Fruit fly (Drosophila melanogaster): ENCODE measurements around the gene app.

The app gene

DNA sequence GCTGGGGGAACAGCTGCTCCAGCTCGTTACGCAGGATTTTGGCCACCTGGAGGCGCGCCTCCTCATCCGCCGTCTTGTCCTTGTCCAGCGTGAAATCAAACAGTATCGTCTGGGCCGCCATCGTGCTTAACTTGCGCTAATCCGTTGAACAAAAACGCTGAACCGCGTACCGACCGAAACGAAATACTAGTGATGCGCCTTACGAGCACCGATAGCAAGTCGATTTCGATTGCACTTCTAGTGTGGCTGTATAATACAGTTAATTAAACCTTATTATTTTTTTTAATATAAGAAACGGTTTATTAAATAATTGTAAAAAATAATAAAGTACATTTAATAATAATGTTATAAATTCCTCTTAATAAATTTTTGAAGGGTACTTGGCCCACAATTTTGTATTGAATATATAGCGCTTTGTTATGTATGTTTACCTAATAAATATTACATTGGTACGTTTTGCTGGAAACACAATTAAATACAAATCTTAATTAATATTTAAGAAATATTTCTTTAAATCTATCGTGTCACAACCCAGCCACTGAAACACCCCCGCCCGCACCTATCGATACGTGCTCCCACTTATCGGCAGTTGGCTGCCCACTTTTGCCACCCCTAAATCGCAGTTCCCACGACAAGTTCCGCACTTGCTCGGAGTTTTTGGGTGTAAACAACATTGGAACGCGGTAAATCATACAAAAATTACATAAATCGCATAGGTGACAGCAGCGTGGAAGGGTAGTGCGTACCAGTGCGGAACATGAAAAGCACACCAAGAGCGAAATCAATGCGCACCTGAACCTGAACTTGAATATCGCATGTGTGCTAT lies 10.6 kb upstream of the app start, which contains the start of the genes Sms and INPP5E:
TSS of gene Sms (minus strand) at position 198 of the 826 bp plus-strand sequence.
TSS of gene INPP5E (plus strand) at position 602 of the 826 bp plus-strand sequence.
- peak; percentile 0 for TF ChIP-seq Pif1B (GFP tag; optimal IDR thresholded peaks at IDR 0.05)
- no peak for TF ChIP-seq CG17806 (tag; optimal IDR thresholded peaks at IDR 0.05)
- no peak for TF ChIP-seq rn (GFP tag; IDR thresholded peaks at IDR 0.05)
- no peak for TF ChIP-seq Snoo (tag; optimal IDR thresholded peaks at IDR 0.05)
- no peak for TF ChIP-seq CG8301 (tag; optimal IDR thresholded peaks at IDR 0.05)
- TF ChIP-seq gl (tag; optimal IDR thresholded peaks at IDR 0.05): no peak
- TF ChIP-seq Ets98B (GFP tag; IDR thresholded peaks at IDR 0.05): no peak; the same call in 1 of the 2 replicates
- no peak for TF ChIP-seq EcR (GFP tag; optimal IDR thresholded peaks at IDR 0.05)
- TF ChIP-seq CG4496 (GFP tag; IDR thresholded peaks at IDR 0.05): peak; percentile 68
- no peak for TF ChIP-seq Pif1A (GFP tag; optimal IDR thresholded peaks at IDR 0.05)
- peak; percentile 40 for TF ChIP-seq CG14655 (GFP tag; optimal IDR thresholded peaks at IDR 0.05)
- TF ChIP-seq CG32121 (GFP tag; IDR thresholded peaks at IDR 0.05): no peak
- TF ChIP-seq CG8159 (tag; optimal IDR thresholded peaks at IDR 0.05): peak; percentile 60
- peak; percentile 37 for TF ChIP-seq CG15710 (tag; optimal IDR thresholded peaks at IDR 0.05)
- no peak for TF ChIP-seq fd96Ca (GFP tag; IDR thresholded peaks at IDR 0.05)
- no peak for TF ChIP-seq CG12605 (GFP tag; IDR thresholded peaks at IDR 0.05)
- TF ChIP-seq CG10348 (GFP tag; IDR thresholded peaks at IDR 0.05): no peak
- no peak for TF ChIP-seq CG34367 (tag; optimal IDR thresholded peaks at IDR 0.05)
- no peak for TF ChIP-seq CG13204 (GFP tag; optimal IDR thresholded peaks at IDR 0.05)
- no peak for TF ChIP-seq D1 (tag; optimal IDR thresholded peaks at IDR 0.05)

DNA sequence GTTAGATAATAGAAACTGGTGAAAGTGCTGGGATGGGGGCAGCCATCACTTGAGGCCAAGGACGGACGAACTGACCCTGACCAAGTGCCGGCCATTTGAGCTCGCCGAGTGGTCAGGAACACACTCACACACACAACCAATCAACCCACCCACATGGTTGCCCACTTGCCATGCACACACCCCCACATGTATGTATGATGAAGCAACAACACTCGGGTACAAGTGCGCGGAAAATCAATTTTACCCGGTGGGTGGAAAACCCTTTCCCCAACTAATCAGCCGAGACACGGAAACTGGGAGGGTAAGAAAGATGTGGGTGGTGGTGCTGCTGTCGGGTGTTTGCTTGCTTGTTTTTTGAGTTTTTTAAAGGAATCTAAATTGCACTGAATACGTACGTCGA lies 9.9 kb upstream of the app start:
- no peak for TF ChIP-seq Pif1B (GFP tag; optimal IDR thresholded peaks at IDR 0.05)
- no peak for TF ChIP-seq D1 (tag; optimal IDR thresholded peaks at IDR 0.05)
- no peak for TF ChIP-seq EcR (GFP tag; optimal IDR thresholded peaks at IDR 0.05)

DNA sequence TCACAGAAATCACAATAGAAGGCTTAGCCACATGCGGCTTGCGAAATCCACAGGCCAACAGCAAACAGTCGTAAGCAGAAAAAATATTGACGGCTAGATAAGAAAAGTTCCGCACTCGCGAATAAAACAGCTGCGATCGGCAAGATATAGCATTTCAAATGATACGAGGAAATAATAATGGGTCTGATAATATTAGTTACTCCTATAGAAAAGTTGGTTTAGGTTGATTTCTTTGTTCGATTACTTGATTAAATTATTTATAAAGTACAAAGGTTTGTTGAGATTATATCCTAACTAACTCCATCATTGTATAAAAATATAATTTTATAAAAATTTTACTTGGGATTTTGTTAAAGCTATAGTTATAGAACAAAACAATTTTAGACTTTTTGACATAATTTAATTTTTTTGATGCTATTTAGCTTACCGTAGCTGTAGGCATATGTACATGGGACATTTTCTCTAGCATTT lies 9.0 kb upstream of the app start:
- TF ChIP-seq CG15710 (tag; optimal IDR thresholded peaks at IDR 0.05) (peak; percentile 47), EcR (GFP tag; optimal IDR thresholded peaks at IDR 0.05) (no peak), CG32121 (GFP tag; IDR thresholded peaks at IDR 0.05) (0 out of 2 replicates have a peak, but pooled peaks have one; percentile 19), rn (GFP tag; IDR thresholded peaks at IDR 0.05) (no peak), CG13204 (GFP tag; optimal IDR thresholded peaks at IDR 0.05) (no peak), D1 (tag; optimal IDR thresholded peaks at IDR 0.05) (no peak), CG17806 (tag; optimal IDR thresholded peaks at IDR 0.05) (peak; percentile 5), Snoo (tag; optimal IDR thresholded peaks at IDR 0.05) (peak; percentile 7), CG9948 (tag; optimal IDR thresholded peaks at IDR 0.05) (peak; percentile 27), CG8301 (tag; optimal IDR thresholded peaks at IDR 0.05) (peak; percentile 54), Pif1A (GFP tag; optimal IDR thresholded peaks at IDR 0.05) (peak; percentile 26), Pif1B (GFP tag; optimal IDR thresholded peaks at IDR 0.05) (no peak), CG14655 (GFP tag; optimal IDR thresholded peaks at IDR 0.05) (peak; percentile 59), CG8159 (tag; optimal IDR thresholded peaks at IDR 0.05) (peak; percentile 49)

DNA sequence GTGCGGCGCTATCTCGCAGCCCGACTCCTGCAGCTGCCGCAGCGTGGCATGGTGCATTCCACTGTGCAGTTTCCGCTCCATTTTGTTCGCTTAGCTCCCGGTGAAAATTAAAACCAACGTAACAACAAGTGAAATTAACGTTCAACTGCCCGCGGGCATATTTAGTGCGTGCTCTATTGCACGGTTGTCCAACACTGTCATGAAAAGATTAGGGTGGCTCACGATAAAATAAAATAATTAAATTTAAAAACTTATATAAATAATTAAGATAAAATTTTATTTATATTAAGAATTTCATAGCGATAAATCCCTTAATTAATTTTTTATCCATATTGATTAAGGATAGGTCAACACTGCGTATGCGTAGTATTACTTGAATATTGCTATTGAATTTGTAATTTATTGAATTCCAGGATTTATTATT lies 4.6 kb upstream of the app start, which contains the start of gene Pbgs:
TSS of gene Pbgs (minus strand) at position 151 of the 424 bp plus-strand sequence.
- no peak; the same call in 1 of the 2 replicates for TF ChIP-seq CG32121 (GFP tag; IDR thresholded peaks at IDR 0.05)
- peak; percentile 57 for TF ChIP-seq CG17806 (tag; optimal IDR thresholded peaks at IDR 0.05)
- no peak for TF ChIP-seq rn (GFP tag; IDR thresholded peaks at IDR 0.05)
- TF ChIP-seq CG13204 (GFP tag; optimal IDR thresholded peaks at IDR 0.05): no peak
- TF ChIP-seq CG15710 (tag; optimal IDR thresholded peaks at IDR 0.05): peak; percentile 46
- no peak for TF ChIP-seq D1 (tag; optimal IDR thresholded peaks at IDR 0.05)
- TF ChIP-seq EcR (GFP tag; optimal IDR thresholded peaks at IDR 0.05): no peak
- TF ChIP-seq Pif1A (GFP tag; optimal IDR thresholded peaks at IDR 0.05): no peak
- TF ChIP-seq gl (tag; optimal IDR thresholded peaks at IDR 0.05): no peak
- TF ChIP-seq Ets98B (GFP tag; IDR thresholded peaks at IDR 0.05): peak; percentile 67
- TF ChIP-seq CG14655 (GFP tag; optimal IDR thresholded peaks at IDR 0.05): peak; percentile 26
- peak; percentile 56 for TF ChIP-seq CG8159 (tag; optimal IDR thresholded peaks at IDR 0.05)
- TF ChIP-seq CG34367 (tag; optimal IDR thresholded peaks at IDR 0.05): no peak
- TF ChIP-seq CG4496 (GFP tag; IDR thresholded peaks at IDR 0.05): peak; percentile 58; the same call in 1 of the 3 replicates
- TF ChIP-seq Pif1B (GFP tag; optimal IDR thresholded peaks at IDR 0.05): no peak
- TF ChIP-seq CG12605 (GFP tag; IDR thresholded peaks at IDR 0.05): peak; percentile 69
- TF ChIP-seq CG9948 (tag; optimal IDR thresholded peaks at IDR 0.05): peak; percentile 44
- peak; percentile 19 for TF ChIP-seq CG8301 (tag; optimal IDR thresholded peaks at IDR 0.05)
- peak; percentile 24; the same call in 1 of the 3 replicates for TF ChIP-seq fd96Ca (GFP tag; IDR thresholded peaks at IDR 0.05)
- peak; percentile 56 for TF ChIP-seq Snoo (tag; optimal IDR thresholded peaks at IDR 0.05)
- TF ChIP-seq CG10348 (GFP tag; IDR thresholded peaks at IDR 0.05): no peak

DNA sequence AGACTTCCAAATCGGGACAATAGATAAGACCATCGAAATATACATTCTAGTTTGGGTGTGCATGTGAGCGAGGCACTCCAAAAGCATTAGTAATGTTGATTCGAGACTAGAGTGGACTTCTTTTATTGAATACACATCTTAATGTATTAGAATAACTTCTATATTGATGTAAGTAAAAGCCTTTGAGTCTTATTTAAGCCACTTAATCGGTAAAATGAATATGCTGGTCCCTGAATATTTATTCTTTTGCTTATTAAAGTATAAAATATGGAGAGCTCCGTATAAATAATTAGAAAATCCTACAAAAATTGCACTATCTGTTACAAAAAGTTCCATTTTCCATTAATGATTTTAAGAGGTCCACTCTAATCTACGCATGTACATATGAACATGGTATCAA lies 3.2 kb upstream of the app start:
- TF ChIP-seq Ets98B (GFP tag; IDR thresholded peaks at IDR 0.05) (no peak), CG8159 (tag; optimal IDR thresholded peaks at IDR 0.05) (peak; percentile 61)
